Fruit fly (Drosophila melanogaster): ENCODE data around the gene ed.

DNA sequence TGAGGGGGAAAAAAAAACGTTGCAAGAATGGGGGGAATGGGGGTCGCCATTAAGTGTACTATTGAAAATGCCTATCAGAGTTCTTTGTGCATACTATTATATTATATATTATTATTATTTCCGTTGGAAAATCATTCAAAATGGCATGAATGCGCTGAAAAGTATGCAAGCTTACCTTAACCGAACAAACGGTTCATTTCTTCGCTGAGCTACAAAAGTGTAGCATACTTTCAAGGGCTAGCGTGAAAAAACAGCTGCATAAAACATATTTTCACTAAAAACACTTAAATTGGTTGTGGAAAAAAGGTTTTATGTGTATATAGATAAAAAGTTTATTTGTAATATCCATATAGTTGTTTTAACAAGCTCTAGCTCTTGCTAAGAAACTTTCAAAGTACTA is 11.4 kb upstream of the ed start:
- no peak for TF ChIP-seq CG14711 (tag; optimal IDR thresholded peaks at IDR 0.05)
- no peak for TF ChIP-seq CG12768 (GFP tag; optimal IDR thresholded peaks at IDR 0.05)
- no peak for TF ChIP-seq Crg-1 (GFP tag; optimal IDR thresholded peaks at IDR 0.05)
- no peak for TF ChIP-seq CG11617 (GFP tag; optimal IDR thresholded peaks at IDR 0.05)
- TF ChIP-seq bab1 (GFP tag; optimal IDR thresholded peaks at IDR 0.05), result no peak
- no peak for TF ChIP-seq CG7101 (tag; optimal IDR thresholded peaks at IDR 0.05)
- no peak for TF ChIP-seq CG5204 (GFP tag; optimal IDR thresholded peaks at IDR 0.05)
- no peak for TF ChIP-seq Clk (GFP tag; optimal IDR thresholded peaks at IDR 0.05)
- TF ChIP-seq CG33017 (tag; optimal IDR thresholded peaks at IDR 0.05), result no peak
